Fruit fly (Drosophila melanogaster): Measurements from ENCODE around the gene fzy.

DNA sequence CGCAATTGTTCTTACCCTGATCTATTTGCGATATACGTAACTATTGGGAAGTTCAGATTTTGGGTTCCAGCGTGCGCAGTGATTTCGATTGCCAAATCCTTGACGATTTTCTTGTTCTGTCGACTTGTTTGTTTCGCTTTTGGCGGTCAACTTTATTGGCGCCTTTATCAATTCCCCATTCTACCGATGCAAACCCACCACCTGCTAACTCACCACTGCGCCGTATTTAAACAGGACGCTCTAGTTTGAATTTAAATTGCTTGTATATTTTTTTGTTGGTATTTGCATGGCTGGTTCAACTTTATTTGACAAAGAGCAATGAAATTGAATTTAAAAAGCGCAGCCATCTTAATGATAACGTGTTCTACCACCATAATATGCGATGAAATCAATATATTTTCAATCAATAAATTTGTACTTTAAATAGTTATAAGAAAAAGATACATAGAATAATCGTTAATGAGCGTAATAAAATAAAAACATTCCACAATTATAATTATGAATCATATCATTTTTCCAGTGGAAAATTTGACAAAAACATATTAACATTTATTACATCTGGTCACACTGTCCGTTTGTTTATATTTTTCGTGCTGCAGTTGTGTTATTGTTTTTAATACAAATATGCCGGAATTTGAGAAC lies 49.1 kb upstream of the fzy start, which contains the start of the genes twe and CG4935:
- TF ChIP-seq CTCF (optimal IDR thresholded peaks at IDR 0.05) (no peak), CG8478 (optimal IDR thresholded peaks at IDR 0.05) (no peak)

All from S2 (cell line).